Worm (Caenorhabditis elegans): ENCODE results near the gene srh-166.

The srh-166 gene

ce11 chrV:20558270-20558669 lies 32.6 kb upstream of the srh-166 start, which contains the start of gene abf-4:
Gene abf-4 (minus strand): TSS chrV:20558370.
- TF ChIP-seq ceh-48 (tag; optimal IDR thresholded peaks at IDR 0.05) (no peak), ceh-45 (GFP tag; IDR thresholded peaks at IDR 0.05) (no peak), tbx-7 (tag; optimal IDR thresholded peaks at IDR 0.05) (no peak)

ce11 chrV:20556260-20556659 lies 30.6 kb upstream of the srh-166 start, which contains the start of gene Y38H6C.23:
Gene Y38H6C.23 (minus strand): TSS chrV:20556360.
- TF ChIP-seq lim-6 (tag; optimal IDR thresholded peaks at IDR 0.05), result no peak

- TF ChIP-seq K09A11.1 (tag; optimal IDR thresholded peaks at IDR 0.05; ENCODE audit: insufficient read depth) (no peak), ceh-34 (tag; optimal IDR thresholded peaks at IDR 0.05) (no peak), pag-3 (tag; optimal IDR thresholded peaks at IDR 0.05; ENCODE audit: borderline replicate concordance) (no peak), pat-9 (tag; optimal IDR thresholded peaks at IDR 0.05) (no peak), ceh-31 (tag; optimal IDR thresholded peaks at IDR 0.05) (no peak), ceh-14 (tag; optimal IDR thresholded peaks at IDR 0.05) (no peak), hlh-13 (GFP tag; optimal IDR thresholded peaks at IDR 0.05) (no peak), unc-55 (GFP tag; optimal IDR thresholded peaks at IDR 0.05) (no peak), ceh-22 (tag; optimal IDR thresholded peaks at IDR 0.05) (no peak), hlh-8 (tag; optimal IDR thresholded peaks at IDR 0.05) (no peak), unc-3 (GFP tag; conservative IDR thresholded peaks at IDR 0.05) (no peak), unc-3 (tag; optimal IDR thresholded peaks at IDR 0.05) (no peak), gmeb-2 (tag; optimal IDR thresholded peaks at IDR 0.05) (no peak), K02D7.2 (tag; optimal IDR thresholded peaks at IDR 0.05) (no peak)
Measured at ce11 chrV:20555120-20555519, 29.5 kb upstream of the srh-166 start, which contains the start of gene Y38H6C.21. Gene Y38H6C.21 (minus strand): TSS chrV:20555267.

- no peak for TF ChIP-seq ref-2 (tag; optimal IDR thresholded peaks at IDR 0.05)
- TF ChIP-seq nhr-11 (tag; optimal IDR thresholded peaks at IDR 0.05), result no peak
Measured at ce11 chrV:20552971-20553370, 27.3 kb upstream of the srh-166 start, which contains the start of gene vmo-1. Gene vmo-1 (minus strand): TSS chrV:20553071.

- TF ChIP-seq odd-2 (tag; optimal IDR thresholded peaks at IDR 0.05) (no peak), tbx-7 (tag; optimal IDR thresholded peaks at IDR 0.05) (no peak), dmd-4 (tag; optimal IDR thresholded peaks at IDR 0.05; ENCODE audit: borderline replicate concordance) (no peak), elt-2 (tag; optimal IDR thresholded peaks at IDR 0.05) (no peak), ceh-22 (tag; optimal IDR thresholded peaks at IDR 0.05) (no peak), pqm-1 (tag; optimal IDR thresholded peaks at IDR 0.05) (no peak), ceh-24 (tag; optimal IDR thresholded peaks at IDR 0.05) (no peak), eyg-1 (tag; optimal IDR thresholded peaks at IDR 0.05) (no peak), syd-9 (tag; optimal IDR thresholded peaks at IDR 0.05) (no peak), pha-4 (tag; optimal IDR thresholded peaks at IDR 0.05) (no peak), sdc-2 (tag; optimal IDR thresholded peaks at IDR 0.05) (no peak), ref-2 (tag; optimal IDR thresholded peaks at IDR 0.05) (no peak)
Measured at ce11 chrV:20551096-20551495, 25.4 kb upstream of the srh-166 start, which contains the start of gene Y38H6C.20. Gene Y38H6C.20 (minus strand): TSS chrV:20551196.

ce11 chrV:20547048-20547447 lies 21.4 kb upstream of the srh-166 start, which contains the start of gene Y38H6C.18:
Gene Y38H6C.18 (minus strand): TSS chrV:20547148.
- TF ChIP-seq hlh-30 (tag; optimal IDR thresholded peaks at IDR 0.05; ENCODE audit: insufficient read depth), result no peak
- no peak for TF ChIP-seq gmeb-2 (tag; optimal IDR thresholded peaks at IDR 0.05)
- TF ChIP-seq pat-9 (tag; optimal IDR thresholded peaks at IDR 0.05), result no peak
- TF ChIP-seq madf-2 (tag; optimal IDR thresholded peaks at IDR 0.05), result no peak
- no peak for TF ChIP-seq ceh-2 (tag; optimal IDR thresholded peaks at IDR 0.05)
- no peak for TF ChIP-seq pax-1 (tag; optimal IDR thresholded peaks at IDR 0.05)
- TF ChIP-seq sox-2 (GFP tag; IDR thresholded peaks at IDR 0.05), result no peak
- TF ChIP-seq pha-2 (tag; optimal IDR thresholded peaks at IDR 0.05), result no peak
- TF ChIP-seq hlh-15 (tag; optimal IDR thresholded peaks at IDR 0.05), result no peak
- no peak for TF ChIP-seq hlh-13 (GFP tag; optimal IDR thresholded peaks at IDR 0.05)
- TF ChIP-seq tbx-2 (tag; optimal IDR thresholded peaks at IDR 0.05), result no peak
- no peak for TF ChIP-seq ceh-31 (tag; optimal IDR thresholded peaks at IDR 0.05)
- TF ChIP-seq dve-1 (tag; optimal IDR thresholded peaks at IDR 0.05), result no peak
- TF ChIP-seq ztf-16 (tag; optimal IDR thresholded peaks at IDR 0.05), result no peak
- TF ChIP-seq unc-86 (tag; optimal IDR thresholded peaks at IDR 0.05), result no peak
- TF ChIP-seq lim-6 (tag; optimal IDR thresholded peaks at IDR 0.05), result no peak
- no peak for TF ChIP-seq ceh-34 (tag; optimal IDR thresholded peaks at IDR 0.05)
- TF ChIP-seq ceh-30 (tag; optimal IDR thresholded peaks at IDR 0.05), result no peak

Data from whole organism, late embryonic.